Worm (Caenorhabditis elegans) whole organism, late embryonic: Measurements from ENCODE around the gene ztf-8.

Source experiments
- ahr-1 ChIP-seq: sonication (generic microtip); optimal IDR thresholded peaks from 2 replicates; lab custom pipeline; 2016; ENCODE audit warnings: missing genetic modification characterization, missing compliant biosample characterization
- ama-1 ChIP-seq: fragments of 150-350 bp; optimal IDR thresholded peaks from 2 replicates; lab custom pipeline; 2014
- ceh-31 ChIP-seq: sonication (generic microtip); optimal IDR thresholded peaks from 2 replicates; lab custom pipeline; 2016; ENCODE audit warnings: missing genetic modification characterization, missing compliant biosample characterization
- elt-2 ChIP-seq: sonication (generic microtip); optimal IDR thresholded peaks from 2 replicates; lab custom pipeline; 2016; ENCODE audit warnings: missing genetic modification reagents, missing genetic modification characterization, missing compliant biosample characterization
- ets-4 ChIP-seq: sonication (generic microtip); optimal IDR thresholded peaks from 2 replicates; lab custom pipeline; 2016; ENCODE audit warnings: missing genetic modification characterization, missing compliant biosample characterization
- fkh-10 ChIP-seq: fragments of 150-350 bp; optimal IDR thresholded peaks from 2 replicates; lab custom pipeline; 2014; ENCODE audit warnings: missing biosample characterization, missing genetic modification reagents, missing genetic modification characterization
- fkh-6 ChIP-seq: sonication (generic microtip); optimal IDR thresholded peaks from 2 replicates; lab custom pipeline; 2016; ENCODE audit warnings: missing genetic modification characterization, missing compliant biosample characterization
- pha-4 ChIP-seq: fragments of 150-350 bp; optimal IDR thresholded peaks from 2 replicates; lab custom pipeline; 2018; ENCODE audit warnings: missing biosample characterization, missing genetic modification reagents, missing genetic modification characterization
- pqm-1 ChIP-seq: sonication (generic microtip); optimal IDR thresholded peaks from 2 replicates; lab custom pipeline; 2016; ENCODE audit warnings: missing genetic modification characterization, missing compliant biosample characterization

ce11 chrIII:5310940-5311339, 37.7 kb upstream of the ztf-8 start, which contains the start of gene pqe-1:
- TF ChIP-seq ahr-1 (tag; lab: Kevin White, UChicago) (no peak), fkh-10 (GFP tag; lab: Kevin White, UChicago) (no peak), ets-4 (tag; lab: Kevin White, UChicago) (no peak), fkh-6 (tag; lab: Kevin White, UChicago) (no peak), pha-4 (tag; lab: Kevin White, UChicago) (no peak), ama-1 (lab: Kevin White, UChicago) (no peak), ceh-31 (no peak), pqm-1 (no peak), elt-2 (no peak)
